Worm (Caenorhabditis elegans) whole organism, midembryonic: ENCODE measurements around the gene C16C10.13.

ENCODE experiments used
- cog-1 ChIP-seq: sonication (generic microtip); optimal IDR thresholded peaks from 2 replicates; lab custom pipeline; 2016; ENCODE audit warnings: missing genetic modification characterization, missing compliant biosample characterization
- flt-1 ChIP-seq: fragments of 200-800 bp; sonication (Bioruptor generic); IDR thresholded peaks from 2 replicates; pipeline ENCODE4 v1.3.6; 2022; ENCODE audit warnings: missing genetic modification characterization, missing compliant biosample characterization
- ztf-23 ChIP-seq: fragments of 200-800 bp; sonication (Bioruptor generic); IDR thresholded peaks from 2 replicates; pipeline ENCODE4 v1.3.6; 2022; ENCODE audit warnings: missing genetic modification reagents, missing genetic modification characterization, missing compliant biosample characterization
- ztf-29 ChIP-seq: fragments of 200-800 bp; sonication (Bioruptor generic); IDR thresholded peaks from 2 replicates; pipeline ENCODE4 v1.3.6; 2022; ENCODE audit warnings: missing genetic modification reagents, missing genetic modification characterization, missing compliant biosample characterization

DNA sequence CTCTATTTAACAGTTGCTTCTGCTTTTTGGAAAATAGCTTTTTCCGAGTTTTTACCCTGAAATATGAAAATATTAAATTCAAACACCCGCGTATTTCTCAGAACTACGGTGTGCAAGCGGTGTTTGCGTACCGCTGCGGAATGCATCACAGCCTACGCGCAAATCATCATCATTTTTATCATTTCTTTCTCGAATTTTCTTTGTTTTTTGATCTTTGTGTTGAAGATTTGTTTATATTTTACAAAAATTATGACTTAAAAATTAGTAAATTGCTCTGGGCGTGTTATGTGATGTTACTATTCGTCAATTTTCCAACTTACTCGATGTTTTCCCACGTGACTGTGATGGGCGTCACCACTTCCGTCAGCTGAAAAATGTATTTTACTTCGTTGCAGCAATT is 25.3 kb upstream of the C16C10.13 start:
- TF ChIP-seq ztf-23 (no peak), cog-1 (tag; lab: Kevin White, UChicago) (no peak), flt-1 (GFP tag; lab: Robert Waterston, UW) (no peak), ztf-29 (GFP tag; lab: Robert Waterston, UW) (no peak)
